Fruit fly (Drosophila melanogaster): Measurements from ENCODE around the gene Polr3D.

Polr3D gene

dm6 chr3L:18088027-18088426, 21.3 kb downstream of the Polr3D start (continued):
- no peak for TF ChIP-seq CG3726 (GFP tag; IDR thresholded peaks at IDR 0.05)
- peak; percentile 63 for TF ChIP-seq amos (GFP tag; IDR thresholded peaks at IDR 0.05; ENCODE audit: partially characterized antibody)
- TF ChIP-seq CG11398 (GFP tag; optimal IDR thresholded peaks at IDR 0.05): no peak
- TF ChIP-seq Dfd (GFP tag; optimal IDR thresholded peaks at IDR 0.05): peak in 1 of 2 experiments; percentile 97
- no peak for TF ChIP-seq croc (GFP tag; conservative IDR thresholded peaks at IDR 0.05)
- peak; percentile 43 for TF ChIP-seq CG17186 (GFP tag; optimal IDR thresholded peaks at IDR 0.05)
- TF ChIP-seq HmgZ (tag; optimal IDR thresholded peaks at IDR 0.05): peak; percentile 4
- TF ChIP-seq sim (GFP tag; IDR thresholded peaks at IDR 0.05): no peak
- no peak for TF ChIP-seq fd96Cb (tag; optimal IDR thresholded peaks at IDR 0.05)
- TF ChIP-seq CG2875 (GFP tag; optimal IDR thresholded peaks at IDR 0.05): no peak
- TF ChIP-seq gem (tag; optimal IDR thresholded peaks at IDR 0.05): peak; percentile 15
- no peak for TF ChIP-seq trh (GFP tag; optimal IDR thresholded peaks at IDR 0.05)
- TF ChIP-seq Myb (GFP tag; optimal IDR thresholded peaks at IDR 0.05): peak; percentile 86
- TF ChIP-seq Side (GFP tag; optimal IDR thresholded peaks at IDR 0.05): no peak
- TF ChIP-seq CG10543 (GFP tag; optimal IDR thresholded peaks at IDR 0.05): no peak
- TF ChIP-seq ci (GFP tag; IDR thresholded peaks at IDR 0.05): peak; percentile 55; the same call in 2 of the 3 replicates
- TF ChIP-seq Asciz (GFP tag; optimal IDR thresholded peaks at IDR 0.05): no peak
- TF ChIP-seq CG13287 (GFP tag; IDR thresholded peaks at IDR 0.05; ENCODE audit: partially characterized antibody): peak; percentile 49; the same call in 1 of the 2 replicates
- no peak for TF ChIP-seq Rx (GFP tag; IDR thresholded peaks at IDR 0.05)
- TF ChIP-seq TFAM (GFP tag; optimal IDR thresholded peaks at IDR 0.05): no peak
- no peak for TF ChIP-seq chm (GFP tag; IDR thresholded peaks at IDR 0.05)
- TF ChIP-seq CG13775 (GFP tag; optimal IDR thresholded peaks at IDR 0.05): no peak
- TF ChIP-seq CG16779 (GFP tag; IDR thresholded peaks at IDR 0.05): no peak
- TF ChIP-seq tio (GFP tag; optimal IDR thresholded peaks at IDR 0.05): no peak
- TF ChIP-seq bsh (GFP tag; optimal IDR thresholded peaks at IDR 0.05): no peak
- peak; percentile 33 for TF ChIP-seq CG15601 (tag; optimal IDR thresholded peaks at IDR 0.05)
- TF ChIP-seq CG17829 (tag; optimal IDR thresholded peaks at IDR 0.05): peak; percentile 55
- TF ChIP-seq CG9215 (GFP tag; IDR thresholded peaks at IDR 0.05): no peak
- no peak for TF ChIP-seq vnd (GFP tag; IDR thresholded peaks at IDR 0.05; ENCODE audit: partially characterized antibody)
- TF ChIP-seq ftz-f1 (GFP tag; optimal IDR thresholded peaks at IDR 0.05): no peak
- no peak for TF ChIP-seq cas (GFP tag; IDR thresholded peaks at IDR 0.05)
- TF ChIP-seq Taf1 (GFP tag; IDR thresholded peaks at IDR 0.05): no peak
- TF ChIP-seq CG30403 (GFP tag; optimal IDR thresholded peaks at IDR 0.05): no peak
- TF ChIP-seq ssp (GFP tag; IDR thresholded peaks at IDR 0.05): no peak
- TF ChIP-seq br (optimal IDR thresholded peaks at IDR 0.05): no peak
- peak in 1 of 2 experiments; percentile 4 for TF ChIP-seq dpn (GFP tag; optimal IDR thresholded peaks at IDR 0.05)
- TF ChIP-seq CG3847 (GFP tag; IDR thresholded peaks at IDR 0.05): no peak
- peak; percentile 15 for TF ChIP-seq CG14710 (tag; optimal IDR thresholded peaks at IDR 0.05)
- TF ChIP-seq sr (GFP tag; IDR thresholded peaks at IDR 0.05): no peak
- TF ChIP-seq Pdp1 (GFP tag; optimal IDR thresholded peaks at IDR 0.05): peak in 1 of 2 experiments; percentile 55
- TF ChIP-seq vvl (GFP tag; IDR thresholded peaks at IDR 0.05): no peak; the same call in 1 of the 2 replicates
- TF ChIP-seq Max (GFP tag; optimal IDR thresholded peaks at IDR 0.05): no peak
- no peak for TF ChIP-seq Chrac-16 (GFP tag; optimal IDR thresholded peaks at IDR 0.05)
- TF ChIP-seq CG14441 (GFP tag; IDR thresholded peaks at IDR 0.05): no peak
- TF ChIP-seq CG14667 (GFP tag; IDR thresholded peaks at IDR 0.05): no peak
- peak; percentile 2 for TF ChIP-seq CG15514 (GFP tag; optimal IDR thresholded peaks at IDR 0.05)
- TF ChIP-seq CG4617 (GFP tag; optimal IDR thresholded peaks at IDR 0.05; ENCODE audit: borderline replicate concordance): no peak
- TF ChIP-seq Opbp (GFP tag; IDR thresholded peaks at IDR 0.05; ENCODE audit: partially characterized antibody): peak; percentile 73
- no peak for TF ChIP-seq NC2β (GFP tag; optimal IDR thresholded peaks at IDR 0.05)
- no peak for TF ChIP-seq Vsx1 (GFP tag; optimal IDR thresholded peaks at IDR 0.05)
- TF ChIP-seq fu2 (GFP tag; optimal IDR thresholded peaks at IDR 0.05): no peak
